Worm (Caenorhabditis elegans): ENCODE data around the gene C09B9.1.

ce11 chrIV:5020533-5020932 lies 17.1 kb upstream of the C09B9.1 start, which contains the start of gene T28H11.8:
- TF ChIP-seq him-1 (tag; optimal IDR thresholded peaks at IDR 0.05): no peak
- TF ChIP-seq W03F9.2 (tag; optimal IDR thresholded peaks at IDR 0.05): no peak

Data from whole organism, L4/young adult.